1 fruit fly cellular context compared by ENCODE assay signal in genomic region chrX:3838648-3839047, dm6.
TF ChIP-seq lines count a peak whose summit lies in the region.

No protein-coding gene starts in this region.

TF ChIP-seq in whole organism, embryonic, 481 proteins besides CTCF, POLR2A, EP300 and RAD21 (continued from another document and continues in another):
- TF ChIP-seq seq (GFP tag; IDR thresholded peaks at IDR 0.05; lab: Robert Waterston, UW) (peak; percentile 80), Sox100B (GFP tag; optimal IDR thresholded peaks at IDR 0.05; lab: Kevin White, UChicago) (peak; percentile 69), CG14014 (GFP tag; IDR thresholded peaks at IDR 0.05; lab: Robert Waterston, UW) (peak; percentile 85), CG15011 (GFP tag; optimal IDR thresholded peaks at IDR 0.05; lab: Kevin White, UChicago) (peak; percentile 26), CG6791 (GFP tag; IDR thresholded peaks at IDR 0.05; lab: Robert Waterston, UW; ENCODE audit: partially characterized antibody) (no peak), Lim3 (GFP tag; IDR thresholded peaks at IDR 0.05; lab: Robert Waterston, UW) (peak; percentile 34; the same call in 1 of the 2 replicates), sim (GFP tag; IDR thresholded peaks at IDR 0.05; lab: Robert Waterston, UW) (peak; percentile 71), dati (GFP tag; IDR thresholded peaks at IDR 0.05; lab: Robert Waterston, UW) (peak; percentile 48; the same call in 1 of the 2 replicates), phol (tag; optimal IDR thresholded peaks at IDR 0.05; lab: Kevin White, UChicago) (peak; percentile 79), gro (GFP tag; optimal IDR thresholded peaks at IDR 0.05; lab: Kevin White, UChicago) (peak; percentile 80), emc (GFP tag; optimal IDR thresholded peaks at IDR 0.05; lab: Kevin White, UChicago) (peak; percentile 45), CG15479 (GFP tag; optimal IDR thresholded peaks at IDR 0.05; lab: Kevin White, UChicago) (no peak), Nf-YB (GFP tag; optimal IDR thresholded peaks at IDR 0.05; lab: Kevin White, UChicago) (peak; percentile 43), peb (GFP tag; IDR thresholded peaks at IDR 0.05; lab: Robert Waterston, UW) (peak; percentile 40; the same call in 1 of the 2 replicates), CG5245 (GFP tag; optimal IDR thresholded peaks at IDR 0.05; lab: Kevin White, UChicago) (peak; percentile 68), Bgb (GFP tag; IDR thresholded peaks at IDR 0.05; lab: Robert Waterston, UW; ENCODE audit: partially characterized antibody) (no peak), sima (GFP tag; optimal IDR thresholded peaks at IDR 0.05; lab: Kevin White, UChicago) (no peak), odd (GFP tag; optimal IDR thresholded peaks at IDR 0.05; lab: Kevin White, UChicago) (peak; percentile 72), bbx (GFP tag; IDR thresholded peaks at IDR 0.05; lab: Robert Waterston, UW; ENCODE audit: partially characterized antibody) (no peak), GATAe (GFP tag; conservative IDR thresholded peaks at IDR 0.05; lab: Robert Waterston, UW) (no peak), ash1 (GFP tag; optimal IDR thresholded peaks at IDR 0.05; lab: Kevin White, UChicago) (peak; percentile 21), Dll (GFP tag; IDR thresholded peaks at IDR 0.05; lab: Robert Waterston, UW; ENCODE audit: partially characterized antibody) (no peak), danr (GFP tag; IDR thresholded peaks at IDR 0.05; lab: Robert Waterston, UW) (0 out of 2 replicates have a peak, but pooled peaks have one; percentile 20), E2f2 (GFP tag; IDR thresholded peaks at IDR 0.05; lab: Robert Waterston, UW) (peak; percentile 42; the same call in 1 of the 2 replicates), twi (tag; optimal IDR thresholded peaks at IDR 0.05; lab: Kevin White, UChicago) (peak; percentile 35), CG4328 (GFP tag; optimal IDR thresholded peaks at IDR 0.05; lab: Kevin White, UChicago) (peak; percentile 70), hth (optimal IDR thresholded peaks at IDR 0.05; lab: Kevin White, UChicago) (no peak), Spps (tag; optimal IDR thresholded peaks at IDR 0.05; lab: Kevin White, UChicago) (peak; percentile 24), CG34376 (GFP tag; optimal IDR thresholded peaks at IDR 0.05; lab: Kevin White, UChicago) (peak; percentile 61), CG4282 (GFP tag; optimal IDR thresholded peaks at IDR 0.05; lab: Kevin White, UChicago) (peak; percentile 35), B-H2 (GFP tag; optimal IDR thresholded peaks at IDR 0.05; lab: Kevin White, UChicago) (peak; percentile 57), H2.0 (GFP tag; IDR thresholded peaks at IDR 0.05; lab: Robert Waterston, UW) (peak; percentile 80), CG15696 (tag; optimal IDR thresholded peaks at IDR 0.05; lab: Kevin White, UChicago) (peak; percentile 74), ind (GFP tag; optimal IDR thresholded peaks at IDR 0.05; lab: Kevin White, UChicago) (peak; percentile 74), Jarid2 (GFP tag; optimal IDR thresholded peaks at IDR 0.05; lab: Kevin White, UChicago) (peak; percentile 44), inv (GFP tag; IDR thresholded peaks at IDR 0.05; lab: Robert Waterston, UW; ENCODE audit: partially characterized antibody) (no peak), Gsc (GFP tag; IDR thresholded peaks at IDR 0.05; lab: Robert Waterston, UW) (peak; percentile 38; the same call in 1 of the 2 replicates), CG14050 (GFP tag; IDR thresholded peaks at IDR 0.05; lab: Robert Waterston, UW) (peak; percentile 44; the same call in 1 of the 3 replicates), MESR4 (GFP tag; optimal IDR thresholded peaks at IDR 0.05; lab: Kevin White, UChicago) (peak; percentile 13), ftz-f1 (GFP tag; optimal IDR thresholded peaks at IDR 0.05; lab: Kevin White, UChicago) (no peak), lov (optimal IDR thresholded peaks at IDR 0.05; lab: Kevin White, UChicago) (no peak), lov (GFP tag; IDR thresholded peaks at IDR 0.05; lab: Robert Waterston, UW) (peak; percentile 70; the same call in 2 of the 3 replicates), sens-2 (GFP tag; IDR thresholded peaks at IDR 0.05; lab: Robert Waterston, UW) (peak; percentile 74), Dip2 (GFP tag; IDR thresholded peaks at IDR 0.05; lab: Robert Waterston, UW) (no peak), gsb-n (tag; optimal IDR thresholded peaks at IDR 0.05; lab: Kevin White, UChicago) (peak; percentile 62), tap (tag; optimal IDR thresholded peaks at IDR 0.05; lab: Kevin White, UChicago) (peak; percentile 67), Adf1 (GFP tag; IDR thresholded peaks at IDR 0.05; lab: Robert Waterston, UW) (peak; percentile 17), CG10565 (GFP tag; optimal IDR thresholded peaks at IDR 0.05; lab: Kevin White, UChicago) (no peak), CG7987 (GFP tag; optimal IDR thresholded peaks at IDR 0.05; lab: Kevin White, UChicago) (peak; percentile 50), sug (tag; optimal IDR thresholded peaks at IDR 0.05; lab: Kevin White, UChicago) (peak; percentile 66), psq (GFP tag; optimal IDR thresholded peaks at IDR 0.05; lab: Kevin White, UChicago) (peak; percentile 29), CG12104 (GFP tag; optimal IDR thresholded peaks at IDR 0.05; lab: Kevin White, UChicago) (peak; percentile 51), Hr39 (optimal IDR thresholded peaks at IDR 0.05; lab: Kevin White, UChicago) (no peak), gsb (GFP tag; IDR thresholded peaks at IDR 0.05; lab: Robert Waterston, UW) (peak; percentile 63), CG7839 (tag; optimal IDR thresholded peaks at IDR 0.05; lab: Kevin White, UChicago) (peak; percentile 84), CG14441 (GFP tag; IDR thresholded peaks at IDR 0.05; lab: Robert Waterston, UW) (peak; percentile 81), gcm (GFP tag; optimal IDR thresholded peaks at IDR 0.05; lab: Kevin White, UChicago) (peak; percentile 74), CG32532 (GFP tag; IDR thresholded peaks at IDR 0.05; lab: Robert Waterston, UW) (peak; percentile 87), Lpt (GFP tag; optimal IDR thresholded peaks at IDR 0.05; lab: Kevin White, UChicago) (no peak), bigmax (GFP tag; optimal IDR thresholded peaks at IDR 0.05; lab: Kevin White, UChicago) (no peak), CG11093 (GFP tag; IDR thresholded peaks at IDR 0.05; lab: Robert Waterston, UW) (peak; percentile 58; the same call in 2 of the 3 replicates), CG6854 (GFP tag; optimal IDR thresholded peaks at IDR 0.05; lab: Kevin White, UChicago) (peak; percentile 57), Poxn (GFP tag; IDR thresholded peaks at IDR 0.05; lab: Robert Waterston, UW) (no peak), CG13775 (GFP tag; optimal IDR thresholded peaks at IDR 0.05; lab: Kevin White, UChicago) (peak; percentile 67), run (tag; optimal IDR thresholded peaks at IDR 0.05; lab: Kevin White, UChicago) (peak; percentile 62), CG5953 (GFP tag; IDR thresholded peaks at IDR 0.05; lab: Robert Waterston, UW) (peak; percentile 68), CG12155 (GFP tag; optimal IDR thresholded peaks at IDR 0.05; lab: Kevin White, UChicago) (peak; percentile 65), chif (GFP tag; optimal IDR thresholded peaks at IDR 0.05; lab: Kevin White, UChicago) (peak; percentile 69 to 78), Vsx1 (GFP tag; optimal IDR thresholded peaks at IDR 0.05; lab: Kevin White, UChicago) (peak; percentile 55), bsh (GFP tag; optimal IDR thresholded peaks at IDR 0.05; lab: Kevin White, UChicago) (peak in 1 of 2 experiments; percentile 80), CG30431 (GFP tag; optimal IDR thresholded peaks at IDR 0.05; lab: Kevin White, UChicago) (peak; percentile 54), en (GFP tag; optimal IDR thresholded peaks at IDR 0.05; lab: Kevin White, UChicago) (peak; percentile 70), Abd-B (GFP tag; optimal IDR thresholded peaks at IDR 0.05; lab: Kevin White, UChicago) (peak; percentile 67), CG1024 (GFP tag; IDR thresholded peaks at IDR 0.05; lab: Robert Waterston, UW) (0 out of 2 replicates have a peak, but pooled peaks have one; percentile 25), CG4820 (GFP tag; optimal IDR thresholded peaks at IDR 0.05; lab: Kevin White, UChicago) (peak; percentile 68), CG16779 (GFP tag; IDR thresholded peaks at IDR 0.05; lab: Robert Waterston, UW) (0 out of 2 replicates have a peak, but pooled peaks have one; percentile 35), Hsf (GFP tag; optimal IDR thresholded peaks at IDR 0.05; lab: Kevin White, UChicago) (peak; percentile 81), Ssrp (tag; optimal IDR thresholded peaks at IDR 0.05; lab: Kevin White, UChicago) (peak; percentile 60), Dbx (GFP tag; IDR thresholded peaks at IDR 0.05; lab: Robert Waterston, UW) (peak; percentile 70; the same call in 2 of the 3 replicates), CG31224 (GFP tag; IDR thresholded peaks at IDR 0.05; lab: Robert Waterston, UW) (peak; percentile 64), ap (GFP tag; IDR thresholded peaks at IDR 0.05; lab: Robert Waterston, UW) (peak; percentile 63), CG18476 (GFP tag; optimal IDR thresholded peaks at IDR 0.05; lab: Kevin White, UChicago) (peak; percentile 63), CG30020 (tag; optimal IDR thresholded peaks at IDR 0.05; lab: Kevin White, UChicago) (no peak), Eip74EF (GFP tag; optimal IDR thresholded peaks at IDR 0.05; lab: Kevin White, UChicago) (peak in 1 of 2 experiments; percentile 72), dmrt11E (tag; optimal IDR thresholded peaks at IDR 0.05; lab: Kevin White, UChicago) (peak; percentile 77), CG2199 (GFP tag; IDR thresholded peaks at IDR 0.05; lab: Robert Waterston, UW) (no peak; the same call in 2 of the 3 replicates), CG13624 (GFP tag; optimal IDR thresholded peaks at IDR 0.05; lab: Kevin White, UChicago) (peak; percentile 77), amos (GFP tag; IDR thresholded peaks at IDR 0.05; lab: Robert Waterston, UW; ENCODE audit: partially characterized antibody) (no peak), CG43689 (GFP tag; IDR thresholded peaks at IDR 0.05; lab: Robert Waterston, UW) (no peak), CG34224 (GFP tag; IDR thresholded peaks at IDR 0.05; lab: Robert Waterston, UW; ENCODE audit: partially characterized antibody) (no peak), unpg (GFP tag; optimal IDR thresholded peaks at IDR 0.05; lab: Kevin White, UChicago) (peak; percentile 85), D19B (GFP tag; optimal IDR thresholded peaks at IDR 0.05; lab: Kevin White, UChicago) (peak; percentile 45), hb (GFP tag; IDR thresholded peaks at IDR 0.05; lab: Robert Waterston, UW; ENCODE audit: partially characterized antibody) (no peak), pzg (GFP tag; optimal IDR thresholded peaks at IDR 0.05; lab: Kevin White, UChicago) (no peak), ci (GFP tag; IDR thresholded peaks at IDR 0.05; lab: Robert Waterston, UW) (peak; percentile 91), CG7745 (tag; optimal IDR thresholded peaks at IDR 0.05; lab: Kevin White, UChicago) (no peak), Bdp1 (GFP tag; optimal IDR thresholded peaks at IDR 0.05; lab: Kevin White, UChicago) (peak; percentile 46), zen2 (GFP tag; IDR thresholded peaks at IDR 0.05; lab: Robert Waterston, UW; ENCODE audit: partially characterized antibody) (no peak), Sin3A (optimal IDR thresholded peaks at IDR 0.05; lab: Kevin White, UChicago) (no peak), vnd (GFP tag; IDR thresholded peaks at IDR 0.05; lab: Robert Waterston, UW; ENCODE audit: partially characterized antibody) (no peak), Dad (GFP tag; optimal IDR thresholded peaks at IDR 0.05; lab: Kevin White, UChicago) (peak; percentile 64), fd64A (GFP tag; optimal IDR thresholded peaks at IDR 0.05; lab: Kevin White, UChicago) (peak; percentile 55), Taf1 (GFP tag; IDR thresholded peaks at IDR 0.05; lab: Robert Waterston, UW) (peak; percentile 36; the same call in 1 of the 2 replicates), CG2712 (tag; optimal IDR thresholded peaks at IDR 0.05; lab: Kevin White, UChicago) (peak; percentile 80), rib (GFP tag; IDR thresholded peaks at IDR 0.05; lab: Robert Waterston, UW) (0 out of 2 replicates have a peak, but pooled peaks have one; percentile 14), ranshi (GFP tag; IDR thresholded peaks at IDR 0.05; lab: Robert Waterston, UW) (peak; percentile 59), kah (GFP tag; optimal IDR thresholded peaks at IDR 0.05; lab: Kevin White, UChicago) (peak; percentile 66), dysf (GFP tag; IDR thresholded peaks at IDR 0.05; lab: Robert Waterston, UW) (peak; percentile 83), jumu (GFP tag; optimal IDR thresholded peaks at IDR 0.05; lab: Kevin White, UChicago) (peak; percentile 58), Six4 (GFP tag; optimal IDR thresholded peaks at IDR 0.05; lab: Kevin White, UChicago) (peak; percentile 61), sqz (GFP tag; optimal IDR thresholded peaks at IDR 0.05; lab: Kevin White, UChicago) (peak; percentile 68), Gug (GFP tag; IDR thresholded peaks at IDR 0.05; lab: Robert Waterston, UW) (peak; percentile 66), trem (tag; optimal IDR thresholded peaks at IDR 0.05; lab: Kevin White, UChicago) (peak; percentile 41), CG10462 (GFP tag; optimal IDR thresholded peaks at IDR 0.05; lab: Kevin White, UChicago) (peak; percentile 40), CG7271 (tag; optimal IDR thresholded peaks at IDR 0.05; lab: Kevin White, UChicago) (no peak), CG3726 (GFP tag; IDR thresholded peaks at IDR 0.05; lab: Robert Waterston, UW) (0 out of 3 replicates have a peak, but pooled peaks have one; percentile 50), CG2875 (GFP tag; optimal IDR thresholded peaks at IDR 0.05; lab: Kevin White, UChicago) (peak; percentile 72), ken (GFP tag; IDR thresholded peaks at IDR 0.05; lab: Robert Waterston, UW) (peak; percentile 83), CG15269 (tag; optimal IDR thresholded peaks at IDR 0.05; lab: Kevin White, UChicago) (peak; percentile 88), CG11695 (GFP tag; IDR thresholded peaks at IDR 0.05; lab: Robert Waterston, UW) (peak; percentile 79), CG12236 (GFP tag; optimal IDR thresholded peaks at IDR 0.05; lab: Kevin White, UChicago) (peak; percentile 76), tx (GFP tag; optimal IDR thresholded peaks at IDR 0.05; lab: Kevin White, UChicago) (peak; percentile 73), CG17186 (GFP tag; optimal IDR thresholded peaks at IDR 0.05; lab: Kevin White, UChicago) (no peak), knrl (GFP tag; IDR thresholded peaks at IDR 0.05; lab: Robert Waterston, UW; ENCODE audit: partially characterized antibody) (no peak), CG18599 (GFP tag; optimal IDR thresholded peaks at IDR 0.05; lab: Kevin White, UChicago) (peak; percentile 79), fd3F (GFP tag; optimal IDR thresholded peaks at IDR 0.05; lab: Kevin White, UChicago) (peak; percentile 70), Hand (GFP tag; optimal IDR thresholded peaks at IDR 0.05; lab: Kevin White, UChicago) (peak; percentile 40), CG12071 (GFP tag; optimal IDR thresholded peaks at IDR 0.05; lab: Kevin White, UChicago) (peak; percentile 85)
